Worm (Caenorhabditis elegans): ENCODE data around the gene F26G1.11.

The F26G1.11 gene

ce11 chrII:4805799-4806198 is 28.9 kb downstream of the F26G1.11 start:
- TF ChIP-seq daf-16 (GFP tag; optimal IDR thresholded peaks at IDR 0.05) (peak in 1 of 2 experiments; percentile 58), daf-16 (tag; optimal IDR thresholded peaks at IDR 0.05) (no peak), ceh-28 (tag; optimal IDR thresholded peaks at IDR 0.05) (no peak), nhr-11 (tag; optimal IDR thresholded peaks at IDR 0.05) (peak; percentile 36), daf-19 (GFP tag; conservative IDR thresholded peaks at IDR 0.05) (no peak)

- TF ChIP-seq pqm-1 (tag; optimal IDR thresholded peaks at IDR 0.05) (no peak), unc-62 (GFP tag; optimal IDR thresholded peaks at IDR 0.05 in 1 of 2) (peak in 1 of 2 experiments; percentile 81), unc-62 (tag; optimal IDR thresholded peaks at IDR 0.05) (no peak), nhr-42 (GFP tag; IDR thresholded peaks at IDR 0.05) (no peak), lsy-2 (tag; optimal IDR thresholded peaks at IDR 0.05) (peak in 1 of 2 experiments; percentile 16), ceh-20 (GFP tag; IDR thresholded peaks at IDR 0.05) (peak; percentile 35; the same call in 1 of the 2 replicates), lim-7 (GFP tag; IDR thresholded peaks at IDR 0.05) (no peak), F44E2.7 (GFP tag; IDR thresholded peaks at IDR 0.05) (no peak)
Measured at ce11 chrII:4806261-4806660, 29.3 kb downstream of the F26G1.11 start.

- TF ChIP-seq php-3 (GFP tag; IDR thresholded peaks at IDR 0.05) (no peak), daf-16 (GFP tag; optimal IDR thresholded peaks at IDR 0.05) (peak in 1 of 2 experiments; percentile 18), daf-16 (tag; optimal IDR thresholded peaks at IDR 0.05) (no peak)
Measured at ce11 chrII:4806726-4807125, 29.8 kb downstream of the F26G1.11 start.

- TF ChIP-seq arid-1 (GFP tag; conservative IDR thresholded peaks at IDR 0.05) = no peak
- TF ChIP-seq tra-1 (GFP tag; IDR thresholded peaks at IDR 0.05) = no peak
- TF ChIP-seq lin-39 (tag; optimal IDR thresholded peaks at IDR 0.05) = no peak
- no peak for TF ChIP-seq lin-15B (tag; optimal IDR thresholded peaks at IDR 0.05)
- no peak for TF ChIP-seq F49E8.2 (tag; optimal IDR thresholded peaks at IDR 0.05; ENCODE audit: borderline replicate concordance)
- TF ChIP-seq daf-12 (tag; optimal IDR thresholded peaks at IDR 0.05) = no peak
- TF ChIP-seq T26A8.4 (GFP tag; IDR thresholded peaks at IDR 0.05) = no peak
- no peak for TF ChIP-seq hlh-30 (tag; optimal IDR thresholded peaks at IDR 0.05; ENCODE audit: insufficient read depth)
- no peak for TF ChIP-seq zip-11 (GFP tag; IDR thresholded peaks at IDR 0.05)
- no peak for TF ChIP-seq hmg-1.1 (GFP tag; IDR thresholded peaks at IDR 0.05)
- no peak for TF ChIP-seq dmd-9 (GFP tag; IDR thresholded peaks at IDR 0.05)
- TF ChIP-seq ces-1 (GFP tag; optimal IDR thresholded peaks at IDR 0.05) = no peak
- no peak for TF ChIP-seq Y75B8A.6 (GFP tag; IDR thresholded peaks at IDR 0.05)
- no peak for TF ChIP-seq cey-2 (tag; optimal IDR thresholded peaks at IDR 0.05; ENCODE audit: borderline replicate concordance, insufficient read depth)
- TF ChIP-seq F37D6.2 (tag; optimal IDR thresholded peaks at IDR 0.05) = no peak
- no peak for TF ChIP-seq aha-1 (tag)
- TF ChIP-seq mdl-1 (tag; optimal IDR thresholded peaks at IDR 0.05) = no peak
Measured at ce11 chrII:4811986-4812385, 35.0 kb downstream of the F26G1.11 start, which contains the start of gene rig-6. TSS of gene rig-6 (minus strand) at chrII:4812086.

ce11 chrII:4815356-4815755 is 38.4 kb downstream of the F26G1.11 start:
- no peak for TF ChIP-seq Y105C5A.15 (GFP tag; IDR thresholded peaks at IDR 0.05)
- no peak for TF ChIP-seq ama-1 (optimal IDR thresholded peaks at IDR 0.05)
- TF ChIP-seq nhr-237 (tag; optimal IDR thresholded peaks at IDR 0.05) = no peak
- no peak for TF ChIP-seq tag-97 (GFP tag; IDR thresholded peaks at IDR 0.05)

Measured in whole organism, L4 larva.